Fruit fly (Drosophila melanogaster) whole organism, embryonic: ENCODE measurements around the gene CG14545.

ENCODE experiments used
- B-H1 ChIP-seq: fragments of 200-800 bp; sonication (Bioruptor generic); IDR thresholded peaks from 3 replicates; pipeline ENCODE4 v1.3.6; 2022; ENCODE audit warnings: missing biosample characterization, missing genetic modification characterization
- BEAF-32 ChIP-seq: fragments of 200-800 bp; sonication (Bioruptor generic); optimal IDR thresholded peaks from 3 replicates; lab custom pipeline; 2017; ENCODE audit warnings: missing biosample characterization, missing genetic modification characterization, mild to moderate bottlenecking, moderate library complexity, missing genetic modification reagents
- Bgb ChIP-seq: fragments of 200-800 bp; sonication (Bioruptor generic); IDR thresholded peaks from 2 replicates; pipeline ENCODE4 v1.3.6; 2022; ENCODE audit warnings: missing biosample characterization, missing genetic modification characterization; ENCODE audit not compliant: partially characterized antibody
- CG10654 ChIP-seq: fragments of 200-800 bp; sonication (Bioruptor generic); optimal IDR thresholded peaks from 2 replicates; lab custom pipeline; 2016; ENCODE audit warnings: missing biosample characterization, missing genetic modification characterization
- CG11696 ChIP-seq: fragments of 200-800 bp; sonication (Bioruptor generic); IDR thresholded peaks from 2 replicates; pipeline ENCODE4 v1.3.6; 2022; ENCODE audit warnings: missing biosample characterization, missing genetic modification characterization
- CG12391 ChIP-seq: fragments of 200-800 bp; sonication (Bioruptor generic); optimal IDR thresholded peaks from 3 replicates; lab custom pipeline; 2018; ENCODE audit warnings: missing biosample characterization, mild to moderate bottlenecking, missing genetic modification characterization, moderate library complexity
- CG12744 ChIP-seq: fragments of 200-800 bp; sonication (Bioruptor generic); optimal IDR thresholded peaks from 2 replicates; lab custom pipeline; 2016; ENCODE audit warnings: missing biosample characterization, missing genetic modification characterization
- CG13424 ChIP-seq: fragments of 200-800 bp; sonication (Bioruptor generic); optimal IDR thresholded peaks from 2 replicates; lab custom pipeline; 2019; ENCODE audit warnings: missing biosample characterization, mild to moderate bottlenecking, missing genetic modification characterization, moderate library complexity
- CG13624 ChIP-seq: fragments of 200-800 bp; sonication (Bioruptor generic); optimal IDR thresholded peaks from 2 replicates; lab custom pipeline; 2016; ENCODE audit warnings: missing biosample characterization, missing genetic modification characterization
- CG14441 ChIP-seq: fragments of 200-800 bp; sonication (Bioruptor generic); IDR thresholded peaks from 2 replicates; pipeline ENCODE4 v1.3.6; 2022; ENCODE audit warnings: missing biosample characterization, missing genetic modification characterization
- CG14965 ChIP-seq: fragments of 200-800 bp; sonication (Bioruptor generic); optimal IDR thresholded peaks from 2 replicates; lab custom pipeline; 2016; ENCODE audit warnings: missing biosample characterization, missing genetic modification characterization, borderline replicate concordance
- CG1647 ChIP-seq: fragments of 200-800 bp; sonication (Bioruptor generic); optimal IDR thresholded peaks from 3 replicates; lab custom pipeline; 2016; ENCODE audit warnings: missing biosample characterization, missing genetic modification characterization
- CG16815 ChIP-seq: fragments of 200-800 bp; sonication (Bioruptor generic); optimal IDR thresholded peaks from 3 replicates; lab custom pipeline; 2017; ENCODE audit warnings: missing biosample characterization, mild to moderate bottlenecking, missing genetic modification characterization
- CG18764 ChIP-seq: fragments of 200-800 bp; sonication (Bioruptor generic); optimal IDR thresholded peaks from 3 replicates; lab custom pipeline; 2016; ENCODE audit warnings: missing biosample characterization, missing genetic modification characterization
- CG31441 ChIP-seq: fragments of 200-800 bp; sonication (Bioruptor generic); IDR thresholded peaks from 2 replicates; pipeline ENCODE4 v1.3.6; 2022; ENCODE audit warnings: missing biosample characterization, missing genetic modification characterization
- CG3407 ChIP-seq: fragments of 200-800 bp; sonication (Bioruptor generic); optimal IDR thresholded peaks from 2 replicates; lab custom pipeline; 2018; ENCODE audit warnings: missing biosample characterization, mild to moderate bottlenecking, missing genetic modification characterization
- CG6272 ChIP-seq: fragments of 200-800 bp; sonication (Bioruptor generic); IDR thresholded peaks from 2 replicates; pipeline ENCODE4 v1.3.6; 2022; ENCODE audit warnings: missing biosample characterization, missing genetic modification characterization
- CG8478 ChIP-seq: fragments of >200 bp; optimal IDR thresholded peaks from 2 replicates; lab custom pipeline; 2018
- CG9876 ChIP-seq: fragments of 200-800 bp; sonication (Bioruptor generic); optimal IDR thresholded peaks from 2 replicates; lab custom pipeline; 2016; ENCODE audit warnings: missing biosample characterization, missing genetic modification characterization
- Doc2 ChIP-seq: fragments of 200-800 bp; sonication (Bioruptor generic); IDR thresholded peaks from 2 replicates; pipeline ENCODE4 v1.3.6; 2022; ENCODE audit warnings: missing biosample characterization, missing genetic modification characterization
- H2.0 ChIP-seq: fragments of 200-800 bp; sonication (Bioruptor generic); IDR thresholded peaks from 2 replicates; pipeline ENCODE4 v1.3.6; 2022; ENCODE audit warnings: missing biosample characterization, missing genetic modification characterization
- Hmx ChIP-seq: fragments of 200-800 bp; sonication (Bioruptor generic); optimal IDR thresholded peaks from 2 replicates; lab custom pipeline; 2016; ENCODE audit warnings: missing biosample characterization, missing genetic modification characterization
- Hr3 ChIP-seq: fragments of 200-800 bp; sonication (Bioruptor generic); optimal IDR thresholded peaks from 3 replicates; lab custom pipeline; 2016; ENCODE audit warnings: missing biosample characterization, missing genetic modification characterization
- Hr51 ChIP-seq, 2 experiments: fragments of 200-800 bp; sonication (Bioruptor generic); optimal IDR thresholded peaks; 2 replicates in 1 of 2; 3 replicates in 1 of 2; lab custom pipeline; 2016 to 2018; ENCODE audit warnings: missing biosample characterization in 2 of 2, missing genetic modification characterization in 2 of 2, mild to moderate bottlenecking in 1 of 2, moderate library complexity in 1 of 2
- MBD-R2 ChIP-seq: fragments of 200-800 bp; sonication (Bioruptor generic); IDR thresholded peaks from 2 replicates; pipeline ENCODE4 v1.3.6; 2022; ENCODE audit warnings: missing biosample characterization, missing genetic modification characterization
- Poxn ChIP-seq: fragments of 200-800 bp; sonication (Bioruptor generic); IDR thresholded peaks from 2 replicates; pipeline ENCODE4 v1.3.6; 2022; ENCODE audit warnings: missing biosample characterization, missing genetic modification characterization
- Sin3A ChIP-seq: fragments of >200 bp; optimal IDR thresholded peaks from 2 replicates; lab custom pipeline; 2018
- Six4 ChIP-seq: fragments of 200-800 bp; sonication (Bioruptor generic); optimal IDR thresholded peaks from 2 replicates; lab custom pipeline; 2016; ENCODE audit warnings: missing biosample characterization, missing genetic modification characterization
- Sox100B ChIP-seq: fragments of 200-800 bp; sonication (Bioruptor generic); optimal IDR thresholded peaks from 3 replicates; lab custom pipeline; 2018; ENCODE audit warnings: missing biosample characterization, mild to moderate bottlenecking, missing genetic modification characterization
- Sry-β ChIP-seq: fragments of 200-800 bp; sonication (Bioruptor generic); optimal IDR thresholded peaks from 2 replicates; lab custom pipeline; 2018; ENCODE audit warnings: missing biosample characterization, mild to moderate bottlenecking, missing genetic modification characterization, moderate library complexity
- Taf1 ChIP-seq: fragments of 200-800 bp; sonication (Bioruptor generic); IDR thresholded peaks from 2 replicates; pipeline ENCODE4 v1.3.6; 2022; ENCODE audit warnings: missing biosample characterization, missing genetic modification characterization
- Usf ChIP-seq: fragments of 200-800 bp; sonication (Bioruptor generic); optimal IDR thresholded peaks from 2 replicates; lab custom pipeline; 2017; ENCODE audit warnings: missing genotype, missing biosample characterization, missing genetic modification characterization
- bcd ChIP-seq: fragments of 200-800 bp; sonication (Bioruptor generic); optimal IDR thresholded peaks from 2 replicates; lab custom pipeline; 2017; ENCODE audit warnings: missing biosample characterization, mild to moderate bottlenecking, missing genetic modification characterization
- chn ChIP-seq: fragments of 200-800 bp; sonication (Bioruptor generic); optimal IDR thresholded peaks from 2 replicates; lab custom pipeline; 2016; ENCODE audit warnings: missing biosample characterization, missing genetic modification characterization
- cwo ChIP-seq: fragments of 200-800 bp; sonication (Bioruptor generic); optimal IDR thresholded peaks from 3 replicates; lab custom pipeline; 2017; ENCODE audit warnings: missing biosample characterization, missing genetic modification characterization, mild to moderate bottlenecking, moderate library complexity, missing genetic modification reagents
- gcm ChIP-seq: fragments of 200-800 bp; sonication (Bioruptor generic); optimal IDR thresholded peaks from 2 replicates; lab custom pipeline; 2019; ENCODE audit warnings: missing biosample characterization, mild to moderate bottlenecking, missing genetic modification characterization, moderate library complexity
- gt ChIP-seq: fragments of 200-800 bp; sonication (Bioruptor generic); IDR thresholded peaks from 2 replicates; pipeline ENCODE4 v1.3.6; 2022; ENCODE audit warnings: missing biosample characterization, missing genetic modification characterization
- hbn ChIP-seq: fragments of 200-800 bp; sonication (Bioruptor generic); IDR thresholded peaks from 2 replicates; pipeline ENCODE4 v1.3.6; 2022; ENCODE audit warnings: missing biosample characterization, missing genetic modification characterization; ENCODE audit not compliant: partially characterized antibody
- hth ChIP-seq: fragments of >200 bp; optimal IDR thresholded peaks from 2 replicates; lab custom pipeline; 2017; ENCODE audit warnings: inconsistent platforms
- ind ChIP-seq: fragments of 200-800 bp; sonication (Bioruptor generic); optimal IDR thresholded peaks from 3 replicates; lab custom pipeline; 2016; ENCODE audit warnings: missing biosample characterization, missing genetic modification characterization
- mirr ChIP-seq: fragments of 200-800 bp; sonication (Bioruptor generic); optimal IDR thresholded peaks from 3 replicates; lab custom pipeline; 2018; ENCODE audit warnings: missing biosample characterization, mild to moderate bottlenecking, missing genetic modification characterization
- mld ChIP-seq: fragments of 200-800 bp; sonication (Bioruptor generic); IDR thresholded peaks from 3 replicates; pipeline ENCODE4 v1.3.6; 2022; ENCODE audit warnings: missing biosample characterization, missing genetic modification characterization; ENCODE audit not compliant: partially characterized antibody
- odd ChIP-seq: fragments of 200-800 bp; sonication (Bioruptor generic); optimal IDR thresholded peaks from 2 replicates; lab custom pipeline; 2017; ENCODE audit warnings: missing biosample characterization, mild to moderate bottlenecking, missing genetic modification characterization
- pnt ChIP-seq: fragments of 200-800 bp; sonication (Bioruptor generic); optimal IDR thresholded peaks from 3 replicates; lab custom pipeline; 2016; ENCODE audit warnings: missing biosample characterization, missing genetic modification characterization
- sens ChIP-seq: fragments of 200-800 bp; sonication (Bioruptor generic); peaks from one replicate; lab custom pipeline; 2016; ENCODE audit warnings: missing biosample characterization, missing genetic modification characterization
- stc ChIP-seq: fragments of 200-800 bp; sonication (Bioruptor generic); IDR thresholded peaks from 2 replicates; pipeline ENCODE4 v1.3.6; 2022; ENCODE audit warnings: missing biosample characterization, missing genetic modification characterization
- tio ChIP-seq: fragments of 200-800 bp; sonication (Bioruptor generic); optimal IDR thresholded peaks from 2 replicates; lab custom pipeline; 2017; ENCODE audit warnings: missing biosample characterization, missing genetic modification characterization, inconsistent platforms
- trh ChIP-seq: fragments of 200-800 bp; sonication (Bioruptor generic); optimal IDR thresholded peaks from 2 replicates; lab custom pipeline; 2016; ENCODE audit warnings: missing biosample characterization, missing genetic modification characterization
- ttk ChIP-seq: fragments of 200-800 bp; sonication (Bioruptor generic); IDR thresholded peaks from 2 replicates; pipeline ENCODE4 v2.1.2; 2022; ENCODE audit warnings: missing biosample characterization, missing genetic modification characterization
- unpg ChIP-seq: fragments of 200-800 bp; sonication (Bioruptor generic); optimal IDR thresholded peaks from 3 replicates; lab custom pipeline; 2018; ENCODE audit warnings: missing biosample characterization, mild to moderate bottlenecking, missing genetic modification characterization, moderate library complexity
- vvl ChIP-seq: fragments of 200-800 bp; sonication (Bioruptor generic); IDR thresholded peaks from 2 replicates; pipeline ENCODE4 v1.3.6; 2022; ENCODE audit warnings: missing biosample characterization, missing genetic modification characterization
- zf30C ChIP-seq: fragments of 200-800 bp; sonication (Bioruptor generic); optimal IDR thresholded peaks from 3 replicates; lab custom pipeline; 2018; ENCODE audit warnings: missing biosample characterization, mild to moderate bottlenecking, missing genetic modification characterization

Gene CG14545

DNA sequence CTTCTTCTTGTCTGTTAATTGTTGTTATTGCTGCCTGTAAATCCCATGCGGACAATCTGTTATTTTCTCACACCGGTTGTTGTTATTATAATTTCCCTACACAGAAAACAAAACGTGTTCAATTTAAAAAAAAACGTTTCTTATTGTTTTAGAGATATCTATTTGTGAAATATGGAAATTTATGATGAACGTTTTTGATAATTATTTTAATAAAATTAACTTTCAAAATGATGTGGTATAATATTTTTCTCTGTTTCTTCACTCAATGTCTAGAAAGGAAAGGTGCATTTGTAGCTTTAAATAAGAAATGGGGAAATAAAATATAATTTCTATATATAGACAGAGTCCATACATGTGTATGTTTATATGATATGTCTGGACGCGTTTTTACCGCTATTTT is 33.2 kb upstream of the CG14545 start (continued):
- TF ChIP-seq tio (no peak), cwo (peak; percentile 28), CG12744 (no peak), BEAF-32 (GFP tag; lab: Kevin White, UChicago) (no peak), pnt (GFP tag; lab: Kevin White, UChicago) (no peak), hth (no peak), CG1647 (GFP tag; lab: Kevin White, UChicago) (no peak), Sry-β (GFP tag; lab: Kevin White, UChicago) (no peak), Hr3 (GFP tag; lab: Kevin White, UChicago) (peak; percentile 68), hbn (GFP tag; lab: Robert Waterston, UW) (no peak), vvl (GFP tag; lab: Robert Waterston, UW) (peak; percentile 72), unpg (GFP tag; lab: Kevin White, UChicago) (peak; percentile 86), mld (GFP tag; lab: Robert Waterston, UW) (no peak), ttk (peak; percentile 49; the same call in 1 of the 2 replicates), CG18764 (peak; percentile 49), CG9876 (no peak), B-H1 (GFP tag; lab: Robert Waterston, UW) (peak; percentile 41; the same call in 2 of the 3 replicates), CG12391 (tag; lab: Kevin White, UChicago) (peak; percentile 85), Bgb (no peak), Sox100B (peak; percentile 81), odd (GFP tag; lab: Kevin White, UChicago) (peak; percentile 31), Sin3A (no peak), CG14965 (GFP tag; lab: Kevin White, UChicago) (no peak), CG6272 (GFP tag; lab: Robert Waterston, UW) (no peak), CG31441 (peak; percentile 91), Hmx (GFP tag; lab: Kevin White, UChicago) (peak; percentile 23), H2.0 (peak; percentile 38; the same call in 1 of the 2 replicates), trh (GFP tag; lab: Kevin White, UChicago) (peak; percentile 11), CG16815 (GFP tag; lab: Kevin White, UChicago) (peak; percentile 30), CG13424 (tag; lab: Kevin White, UChicago) (peak; percentile 76), CG11696 (0 out of 2 replicates have a peak, but pooled peaks have one; percentile 6), stc (GFP tag; lab: Robert Waterston, UW) (peak; percentile 71; the same call in 1 of the 2 replicates), CG3407 (GFP tag; lab: Kevin White, UChicago) (peak; percentile 59), mirr (GFP tag; lab: Kevin White, UChicago) (no peak), gcm (GFP tag; lab: Kevin White, UChicago) (peak; percentile 74), Usf (GFP tag; lab: Kevin White, UChicago) (no peak), CG13624 (no peak), gt (no peak), CG10654 (GFP tag; lab: Kevin White, UChicago) (peak; percentile 35), sens (GFP tag; lab: Kevin White, UChicago) (peak; percentile 93), bcd (GFP tag; lab: Kevin White, UChicago) (peak; percentile 42), Six4 (GFP tag; lab: Kevin White, UChicago) (peak; percentile 55), chn (GFP tag; lab: Kevin White, UChicago) (no peak), ind (GFP tag; lab: Kevin White, UChicago) (peak; percentile 50), MBD-R2 (GFP tag; lab: Robert Waterston, UW) (no peak), Poxn (GFP tag; lab: Robert Waterston, UW) (no peak), zf30C (GFP tag; lab: Kevin White, UChicago) (peak; percentile 49), Hr51 (GFP tag; optimal IDR thresholded peaks at IDR 0.05; lab: Kevin White, UChicago) (peak in 1 of 2 experiments; percentile 79), Doc2 (GFP tag; lab: Robert Waterston, UW) (no peak), Taf1 (no peak), CG14441 (0 out of 2 replicates have a peak, but pooled peaks have one; percentile 13), CG8478 (no peak)
